Fruit fly (Drosophila melanogaster) whole organism, embryonic: ENCODE measurements around the gene CG34300.

ENCODE experiments used
- Adf1 ChIP-seq: fragments of 200-800 bp; sonication (Bioruptor generic); IDR thresholded peaks from 2 replicates; pipeline ENCODE4 v1.3.6; 2022; ENCODE audit warnings: missing biosample characterization, missing genetic modification characterization
- Atf-2 ChIP-seq: fragments of 200-800 bp; sonication (Bioruptor generic); optimal IDR thresholded peaks from 2 replicates; lab custom pipeline; 2016; ENCODE audit warnings: missing biosample characterization, missing genetic modification characterization
- B-H1 ChIP-seq: fragments of 200-800 bp; sonication (Bioruptor generic); IDR thresholded peaks from 3 replicates; pipeline ENCODE4 v1.3.6; 2022; ENCODE audit warnings: missing biosample characterization, missing genetic modification characterization
- CG10147 ChIP-seq: fragments of 200-800 bp; sonication (Bioruptor generic); optimal IDR thresholded peaks from 2 replicates; lab custom pipeline; 2019; ENCODE audit warnings: missing biosample characterization, mild to moderate bottlenecking, missing genetic modification characterization, moderate library complexity
- CG10431 ChIP-seq: fragments of 200-800 bp; sonication (Bioruptor generic); optimal IDR thresholded peaks from 3 replicates; lab custom pipeline; 2018; ENCODE audit warnings: missing biosample characterization, mild to moderate bottlenecking, missing genetic modification characterization
- CG11456 ChIP-seq: fragments of 200-800 bp; sonication (Bioruptor generic); IDR thresholded peaks from 3 replicates; pipeline ENCODE4 v1.3.6; 2022; ENCODE audit warnings: missing biosample characterization, missing genetic modification characterization
- CG11696 ChIP-seq: fragments of 200-800 bp; sonication (Bioruptor generic); IDR thresholded peaks from 2 replicates; pipeline ENCODE4 v1.3.6; 2022; ENCODE audit warnings: missing biosample characterization, missing genetic modification characterization
- CG12769 ChIP-seq: fragments of 200-800 bp; sonication (Bioruptor generic); optimal IDR thresholded peaks from 2 replicates; lab custom pipeline; 2019; ENCODE audit warnings: missing biosample characterization, mild to moderate bottlenecking, missing genetic modification characterization, moderate library complexity
- CG13123 ChIP-seq: fragments of 200-800 bp; sonication (Bioruptor generic); optimal IDR thresholded peaks from 2 replicates; lab custom pipeline; 2016; ENCODE audit warnings: missing biosample characterization, missing genetic modification characterization
- CG13287 ChIP-seq: fragments of 200-800 bp; sonication (Bioruptor generic); IDR thresholded peaks from 2 replicates; pipeline ENCODE4 v1.3.6; 2022; ENCODE audit warnings: missing biosample characterization, missing genetic modification characterization; ENCODE audit not compliant: partially characterized antibody
- CG14667 ChIP-seq: fragments of 200-800 bp; sonication (Bioruptor generic); IDR thresholded peaks from 2 replicates; pipeline ENCODE4 v1.3.6; 2022; ENCODE audit warnings: missing biosample characterization, missing genetic modification characterization
- CG16779 ChIP-seq: fragments of 200-800 bp; sonication (Bioruptor generic); IDR thresholded peaks from 2 replicates; pipeline ENCODE4 v1.3.6; 2022; ENCODE audit warnings: missing biosample characterization, missing genetic modification characterization
- CG17612 ChIP-seq: fragments of 200-800 bp; sonication (Bioruptor generic); IDR thresholded peaks from 2 replicates; pipeline ENCODE4 v1.3.6; 2022; ENCODE audit warnings: missing biosample characterization, missing genetic modification characterization
- CG17802 ChIP-seq: fragments of 200-800 bp; sonication (Bioruptor generic); optimal IDR thresholded peaks from 2 replicates; lab custom pipeline; 2018; ENCODE audit warnings: missing biosample characterization, mild to moderate bottlenecking, missing genetic modification characterization, moderate library complexity
- CG17912 ChIP-seq: fragments of 200-800 bp; sonication (Bioruptor generic); optimal IDR thresholded peaks from 2 replicates; lab custom pipeline; 2018; ENCODE audit warnings: missing biosample characterization, mild to moderate bottlenecking, missing genetic modification characterization
- CG18262 ChIP-seq: fragments of 200-800 bp; optimal IDR thresholded peaks from 3 replicates; lab custom pipeline; 2019; ENCODE audit warnings: missing biosample characterization, mild to moderate bottlenecking, missing genetic modification characterization, moderate library complexity
- CG2712 ChIP-seq: fragments of 200-800 bp; optimal IDR thresholded peaks from 3 replicates; lab custom pipeline; 2019; ENCODE audit warnings: missing biosample characterization, mild to moderate bottlenecking, missing genetic modification characterization, moderate library complexity
- CG2875 ChIP-seq: fragments of 200-800 bp; sonication (Bioruptor generic); optimal IDR thresholded peaks from 2 replicates; lab custom pipeline; 2017; ENCODE audit warnings: missing biosample characterization, mild to moderate bottlenecking, missing genetic modification characterization, missing genetic modification reagents
- CG3163 ChIP-seq: fragments of 200-800 bp; sonication (Bioruptor generic); optimal IDR thresholded peaks from 3 replicates; lab custom pipeline; 2016; ENCODE audit warnings: missing biosample characterization, missing genetic modification characterization
- Dip2 ChIP-seq: fragments of 200-800 bp; sonication (Bioruptor generic); IDR thresholded peaks from 2 replicates; pipeline ENCODE4 v1.3.6; 2022; ENCODE audit warnings: missing biosample characterization, missing genetic modification characterization
- HLH3B ChIP-seq: fragments of 200-800 bp; sonication (Bioruptor generic); IDR thresholded peaks from 2 replicates; pipeline ENCODE4 v1.3.6; 2022; ENCODE audit warnings: missing biosample characterization, missing genetic modification characterization
- HLH4C ChIP-seq: fragments of 200-800 bp; sonication (Bioruptor generic); IDR thresholded peaks from 3 replicates; pipeline ENCODE4 v1.3.6; 2022; ENCODE audit warnings: missing biosample characterization, missing genetic modification characterization; ENCODE audit not compliant: partially characterized antibody
- Kr ChIP-seq: fragments of 200-800 bp; sonication (Bioruptor generic); optimal IDR thresholded peaks from 2 replicates; lab custom pipeline; 2017; ENCODE audit warnings: missing biosample characterization, mild to moderate bottlenecking, missing genetic modification characterization
- MTF-1 ChIP-seq: fragments of 200-800 bp; sonication (Bioruptor generic); optimal IDR thresholded peaks from 2 replicates; lab custom pipeline; 2018; ENCODE audit warnings: missing biosample characterization, mild to moderate bottlenecking, missing genetic modification characterization, borderline replicate concordance
- Med ChIP-seq: fragments of 200-800 bp; sonication (Bioruptor generic); peaks from one replicate; lab custom pipeline; 2016; ENCODE audit warnings: missing biosample characterization, missing genetic modification characterization, mild to moderate bottlenecking, inconsistent platforms, moderate library complexity
- Myb ChIP-seq: fragments of 200-800 bp; sonication (Bioruptor generic); optimal IDR thresholded peaks from 2 replicates; lab custom pipeline; 2016; ENCODE audit warnings: missing biosample characterization, missing genetic modification characterization
- Opbp ChIP-seq: fragments of 200-800 bp; sonication (Bioruptor generic); IDR thresholded peaks from 3 replicates; pipeline ENCODE4 v1.3.6; 2022; ENCODE audit warnings: missing biosample characterization, missing genetic modification characterization; ENCODE audit not compliant: partially characterized antibody
- ab ChIP-seq: fragments of 200-800 bp; sonication (Bioruptor generic); optimal IDR thresholded peaks from 2 replicates; lab custom pipeline; 2016; ENCODE audit warnings: missing biosample characterization, missing genetic modification characterization
- amos ChIP-seq: fragments of 200-800 bp; sonication (Bioruptor generic); IDR thresholded peaks from 2 replicates; pipeline ENCODE4 v1.3.6; 2022; ENCODE audit warnings: missing biosample characterization, missing genetic modification characterization; ENCODE audit not compliant: partially characterized antibody
- bigmax ChIP-seq: fragments of 200-800 bp; sonication (Bioruptor generic); optimal IDR thresholded peaks from 2 replicates; lab custom pipeline; 2018; ENCODE audit warnings: missing biosample characterization, mild to moderate bottlenecking, missing genetic modification characterization
- cwo ChIP-seq: fragments of 200-800 bp; sonication (Bioruptor generic); optimal IDR thresholded peaks from 3 replicates; lab custom pipeline; 2017; ENCODE audit warnings: missing biosample characterization, missing genetic modification characterization, mild to moderate bottlenecking, moderate library complexity, missing genetic modification reagents
- danr ChIP-seq: fragments of 200-800 bp; sonication (Bioruptor generic); IDR thresholded peaks from 2 replicates; pipeline ENCODE4 v1.3.6; 2022; ENCODE audit warnings: missing biosample characterization, missing genetic modification characterization
- dm ChIP-seq: fragments of 200-800 bp; sonication (Bioruptor generic); optimal IDR thresholded peaks from 3 replicates; lab custom pipeline; 2016; ENCODE audit warnings: missing biosample characterization, missing genetic modification characterization
- dmrt99B ChIP-seq: fragments of 200-800 bp; sonication (Bioruptor generic); optimal IDR thresholded peaks from 2 replicates; lab custom pipeline; 2018; ENCODE audit warnings: missing biosample characterization, mild to moderate bottlenecking, missing genetic modification characterization, moderate library complexity
- en ChIP-seq: fragments of 200-800 bp; sonication (Bioruptor generic); optimal IDR thresholded peaks from 2 replicates; lab custom pipeline; 2016; ENCODE audit warnings: missing biosample characterization, missing genetic modification characterization
- eve ChIP-seq, 2 experiments: fragments of >200 bp; optimal IDR thresholded peaks; 2 replicates each; lab custom pipeline; 2017; ENCODE audit warnings: missing biosample characterization in 2 of 2, missing genetic modification characterization in 2 of 2
- exex ChIP-seq: fragments of 200-800 bp; sonication (Bioruptor generic); optimal IDR thresholded peaks from 4 replicates; lab custom pipeline; 2018; ENCODE audit warnings: missing biosample characterization, mild to moderate bottlenecking, missing genetic modification characterization, moderate library complexity
- fd3F ChIP-seq: fragments of 200-800 bp; sonication (Bioruptor generic); optimal IDR thresholded peaks from 2 replicates; lab custom pipeline; 2018; ENCODE audit warnings: missing biosample characterization, mild to moderate bottlenecking, missing genetic modification characterization, moderate library complexity
- kay ChIP-seq: fragments of 200-800 bp; sonication (Bioruptor generic); optimal IDR thresholded peaks from 2 replicates; lab custom pipeline; 2016; ENCODE audit warnings: missing biosample characterization, missing genetic modification characterization
- lmd ChIP-seq: fragments of 200-800 bp; sonication (Bioruptor generic); IDR thresholded peaks from 2 replicates; pipeline ENCODE4 v1.3.6; 2022; ENCODE audit warnings: missing biosample characterization, missing genetic modification characterization
- lola ChIP-seq, 3 experiments: fragments of >200 bp in 2 of 3; fragments of 200-800 bp in 1 of 3; sonication (Bioruptor generic) in 1 of 3; optimal IDR thresholded peaks; 2 replicates each; lab custom pipeline; 2017 to 2019; ENCODE audit warnings: missing biosample characterization in 3 of 3, missing genetic modification characterization in 3 of 3, mild to moderate bottlenecking in 1 of 3, moderate library complexity in 1 of 3
- nmo ChIP-seq: fragments of 200-800 bp; sonication (Bioruptor generic); optimal IDR thresholded peaks from 2 replicates; lab custom pipeline; 2018; ENCODE audit warnings: missing biosample characterization, mild to moderate bottlenecking, missing genetic modification characterization, moderate library complexity
- pb ChIP-seq: fragments of 200-800 bp; sonication (Bioruptor generic); optimal IDR thresholded peaks from 3 replicates; lab custom pipeline; 2016; ENCODE audit warnings: missing biosample characterization, missing genetic modification characterization
- phol ChIP-seq: fragments of 200-800 bp; sonication (Bioruptor generic); optimal IDR thresholded peaks from 3 replicates; lab custom pipeline; 2018; ENCODE audit warnings: missing biosample characterization, mild to moderate bottlenecking, missing genetic modification characterization, moderate library complexity
- pum ChIP-seq: fragments of 200-800 bp; sonication (Bioruptor generic); optimal IDR thresholded peaks from 2 replicates; lab custom pipeline; 2016; ENCODE audit warnings: missing biosample characterization, missing genetic modification characterization
- ranshi ChIP-seq: fragments of 200-800 bp; sonication (Bioruptor generic); IDR thresholded peaks from 2 replicates; pipeline ENCODE4 v1.3.6; 2022; ENCODE audit warnings: missing biosample characterization, missing genetic modification characterization
- sens-2 ChIP-seq: fragments of 200-800 bp; sonication (Bioruptor generic); IDR thresholded peaks from 2 replicates; pipeline ENCODE4 v1.3.6; 2022; ENCODE audit warnings: missing biosample characterization, missing genetic modification characterization
- slp2 ChIP-seq: fragments of 200-800 bp; sonication (Bioruptor generic); optimal IDR thresholded peaks from 2 replicates; lab custom pipeline; 2016; ENCODE audit warnings: missing biosample characterization, missing genetic modification characterization
- trh ChIP-seq: fragments of 200-800 bp; sonication (Bioruptor generic); optimal IDR thresholded peaks from 2 replicates; lab custom pipeline; 2016; ENCODE audit warnings: missing biosample characterization, missing genetic modification characterization
- zfh2 ChIP-seq: fragments of 200-800 bp; sonication (Bioruptor generic); optimal IDR thresholded peaks from 2 replicates; lab custom pipeline; 2016; ENCODE audit warnings: missing biosample characterization, missing genetic modification characterization

The CG34300 gene

dm6 chr3R:30325442-30326058, 19.1 kb upstream of the CG34300 start (continued):
- TF ChIP-seq HLH3B (GFP tag; lab: Robert Waterston, UW), result peak; percentile 46; the same call in 1 of the 2 replicates
- no peak for TF ChIP-seq CG17912 (GFP tag; lab: Kevin White, UChicago)
- TF ChIP-seq lmd (GFP tag; lab: Robert Waterston, UW), result peak; percentile 53; the same call in 1 of the 2 replicates
- no peak for TF ChIP-seq Kr (GFP tag; lab: Kevin White, UChicago)
- no peak for TF ChIP-seq CG2712 (tag; lab: Kevin White, UChicago)
- TF ChIP-seq amos (GFP tag; lab: Robert Waterston, UW), result no peak
- TF ChIP-seq CG3163 (GFP tag; lab: Kevin White, UChicago), result no peak
- TF ChIP-seq CG10147 (GFP tag; lab: Kevin White, UChicago), result peak; percentile 47
- no peak for TF ChIP-seq kay
- no peak for TF ChIP-seq CG18262 (tag; lab: Kevin White, UChicago)
- no peak for TF ChIP-seq trh (GFP tag; lab: Kevin White, UChicago)
- no peak for TF ChIP-seq CG16779 (GFP tag; lab: Robert Waterston, UW)
- peak; percentile 30 for TF ChIP-seq zfh2 (GFP tag; lab: Kevin White, UChicago)
- no peak for TF ChIP-seq ranshi (GFP tag; lab: Robert Waterston, UW)
- TF ChIP-seq Adf1 (GFP tag; lab: Robert Waterston, UW), result peak; percentile 35; the same call in 1 of the 2 replicates
- no peak for TF ChIP-seq lola (GFP tag; optimal IDR thresholded peaks at IDR 0.05; lab: Kevin White, UChicago)
- no peak for TF ChIP-seq dmrt99B
- no peak for TF ChIP-seq phol (tag; lab: Kevin White, UChicago)
- peak; percentile 80 for TF ChIP-seq Med
- TF ChIP-seq CG10431, result no peak
- TF ChIP-seq CG13287, result no peak
- TF ChIP-seq bigmax (GFP tag; lab: Kevin White, UChicago), result no peak
- no peak for TF ChIP-seq CG11696 (GFP tag; lab: Robert Waterston, UW)
- TF ChIP-seq Atf-2, result no peak
- TF ChIP-seq cwo (GFP tag; lab: Kevin White, UChicago), result peak; percentile 67
- TF ChIP-seq Dip2, result no peak
- no peak for TF ChIP-seq CG13123 (GFP tag; lab: Kevin White, UChicago)
- TF ChIP-seq pum (GFP tag; lab: Kevin White, UChicago), result no peak
- TF ChIP-seq CG2875 (GFP tag; lab: Kevin White, UChicago), result no peak
- no peak for TF ChIP-seq exex (tag; lab: Kevin White, UChicago)
- no peak for TF ChIP-seq pb
- TF ChIP-seq Opbp (GFP tag; lab: Robert Waterston, UW), result no peak
- 0 out of 3 replicates have a peak, but pooled peaks have one; percentile 15 for TF ChIP-seq CG11456 (GFP tag; lab: Robert Waterston, UW)
- TF ChIP-seq B-H1 (GFP tag; lab: Robert Waterston, UW), result no peak
- TF ChIP-seq fd3F (GFP tag; lab: Kevin White, UChicago), result no peak
- no peak for TF ChIP-seq eve (GFP tag; optimal IDR thresholded peaks at IDR 0.05; lab: Kevin White, UChicago)
- no peak for TF ChIP-seq sens-2 (GFP tag; lab: Robert Waterston, UW)
- no peak for TF ChIP-seq CG17612
- TF ChIP-seq MTF-1, result no peak
- TF ChIP-seq danr (GFP tag; lab: Robert Waterston, UW), result no peak
- TF ChIP-seq dm, result no peak
- peak; percentile 28 for TF ChIP-seq CG12769 (tag; lab: Kevin White, UChicago)
- no peak for TF ChIP-seq Myb (GFP tag; lab: Kevin White, UChicago)
- TF ChIP-seq nmo (GFP tag; lab: Kevin White, UChicago), result no peak
- TF ChIP-seq CG17802, result no peak
- no peak for TF ChIP-seq ab (GFP tag; lab: Kevin White, UChicago)
- TF ChIP-seq en (GFP tag; lab: Kevin White, UChicago), result no peak
- no peak for TF ChIP-seq HLH4C
- TF ChIP-seq CG14667 (GFP tag; lab: Robert Waterston, UW), result no peak
- TF ChIP-seq slp2 (GFP tag; lab: Kevin White, UChicago), result no peak
